Fruit fly (Drosophila melanogaster): ENCODE data around the gene qin.
A peak's percentile ranks its signal among the peaks of the same experiment; 100 is the strongest.

The qin gene

DNA sequence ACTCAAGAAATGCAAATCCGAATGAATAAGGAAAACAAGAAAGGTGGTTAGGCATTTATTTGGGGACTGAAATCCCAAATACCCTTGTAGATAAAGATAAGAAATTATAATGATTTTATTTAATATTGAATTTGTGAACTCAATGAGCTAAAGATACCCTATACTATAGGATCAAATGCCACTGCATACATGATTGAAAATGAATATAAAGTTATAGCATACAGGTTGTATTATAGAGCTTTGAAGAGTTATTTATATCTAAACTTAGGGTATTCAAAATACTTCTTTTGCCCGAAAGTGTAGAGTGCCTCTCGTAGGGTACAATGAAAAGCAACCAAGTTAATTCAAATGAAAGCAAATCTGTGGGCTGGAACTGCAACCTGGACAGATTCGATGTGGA, 25.2 kb downstream of the qin start:
- TF ChIP-seq Adf1 (GFP tag; IDR thresholded peaks at IDR 0.05) (no peak), CG31441 (GFP tag; IDR thresholded peaks at IDR 0.05) (no peak), gcm (GFP tag; optimal IDR thresholded peaks at IDR 0.05) (no peak), wdn (GFP tag; IDR thresholded peaks at IDR 0.05) (no peak), D (optimal IDR thresholded peaks at IDR 0.05) (no peak), D (GFP tag; optimal IDR thresholded peaks at IDR 0.05) (no peak), CG33557 (GFP tag; optimal IDR thresholded peaks at IDR 0.05) (no peak), gt (GFP tag; IDR thresholded peaks at IDR 0.05) (no peak), CG43689 (GFP tag; IDR thresholded peaks at IDR 0.05) (no peak), CG1792 (GFP tag; optimal IDR thresholded peaks at IDR 0.05) (no peak), ewg (GFP tag; optimal IDR thresholded peaks at IDR 0.05) (no peak), CG3065 (GFP tag; optimal IDR thresholded peaks at IDR 0.05) (no peak), Optix (GFP tag; IDR thresholded peaks at IDR 0.05) (no peak), Bgb (GFP tag; IDR thresholded peaks at IDR 0.05; ENCODE audit: partially characterized antibody) (no peak)

- TF ChIP-seq CG9797 (GFP tag; optimal IDR thresholded peaks at IDR 0.05) (no peak), CG31388 (GFP tag; optimal IDR thresholded peaks at IDR 0.05) (no peak), CG18599 (GFP tag; optimal IDR thresholded peaks at IDR 0.05) (no peak), sc (optimal IDR thresholded peaks at IDR 0.05) (no peak), sc (GFP tag; optimal IDR thresholded peaks at IDR 0.05) (no peak), Dip2 (GFP tag; IDR thresholded peaks at IDR 0.05) (no peak), esg (GFP tag; conservative IDR thresholded peaks at IDR 0.05) (no peak), repo (GFP tag; optimal IDR thresholded peaks at IDR 0.05) (no peak), CG4617 (GFP tag; optimal IDR thresholded peaks at IDR 0.05; ENCODE audit: borderline replicate concordance) (no peak), Hsf (GFP tag; optimal IDR thresholded peaks at IDR 0.05) (no peak), MTF-1 (GFP tag; optimal IDR thresholded peaks at IDR 0.05; ENCODE audit: borderline replicate concordance) (no peak), CG2678 (tag; optimal IDR thresholded peaks at IDR 0.05) (no peak), Tbp (GFP tag; optimal IDR thresholded peaks at IDR 0.05) (no peak), emc (GFP tag; optimal IDR thresholded peaks at IDR 0.05) (no peak), mld (GFP tag; IDR thresholded peaks at IDR 0.05; ENCODE audit: partially characterized antibody) (no peak), Sox102F (GFP tag; optimal IDR thresholded peaks at IDR 0.05) (no peak), BEAF-32 (GFP tag; optimal IDR thresholded peaks at IDR 0.05) (no peak), Med (GFP tag) (no peak), CG7963 (GFP tag; IDR thresholded peaks at IDR 0.05; ENCODE audit: partially characterized antibody) (no peak), B-H1 (GFP tag; IDR thresholded peaks at IDR 0.05) (no peak), yki (optimal IDR thresholded peaks at IDR 0.05) (no peak)
Observed at dm6 chr3R:18617411-18617810, 26.6 kb downstream of the qin start, which contains the start of gene CG7695. CG7695 (minus strand) TSS chr3R:18617511.

DNA sequence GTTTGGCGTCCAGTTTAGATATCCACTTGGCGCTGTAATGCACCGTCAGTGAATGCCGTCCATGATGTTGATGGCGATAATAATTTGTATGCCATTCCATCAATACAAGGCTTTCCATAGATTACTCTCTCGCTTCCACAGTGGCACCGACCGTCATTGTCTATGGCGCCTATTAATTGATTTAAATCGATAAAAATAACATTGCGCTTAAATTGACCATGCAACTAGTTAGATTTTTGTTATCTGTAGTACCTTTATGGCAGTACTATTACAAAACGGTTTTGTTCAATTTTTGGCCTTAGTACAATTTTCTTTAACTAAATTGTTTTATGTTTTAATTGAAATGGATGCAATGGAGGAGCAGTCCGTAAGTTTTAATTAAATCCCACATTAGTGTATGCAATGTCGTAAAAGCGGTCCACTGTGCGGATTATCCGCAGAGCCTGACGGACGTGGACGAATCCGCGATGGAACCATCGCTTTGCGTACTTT, 28.7 kb downstream of the qin start:
- no peak for TF ChIP-seq CG34422 (GFP tag; IDR thresholded peaks at IDR 0.05)
- peak; percentile 44 for TF ChIP-seq CG13775 (GFP tag; optimal IDR thresholded peaks at IDR 0.05)
- TF ChIP-seq bsh (GFP tag; optimal IDR thresholded peaks at IDR 0.05) = peak in 1 of 2 experiments; percentile 4

DNA sequence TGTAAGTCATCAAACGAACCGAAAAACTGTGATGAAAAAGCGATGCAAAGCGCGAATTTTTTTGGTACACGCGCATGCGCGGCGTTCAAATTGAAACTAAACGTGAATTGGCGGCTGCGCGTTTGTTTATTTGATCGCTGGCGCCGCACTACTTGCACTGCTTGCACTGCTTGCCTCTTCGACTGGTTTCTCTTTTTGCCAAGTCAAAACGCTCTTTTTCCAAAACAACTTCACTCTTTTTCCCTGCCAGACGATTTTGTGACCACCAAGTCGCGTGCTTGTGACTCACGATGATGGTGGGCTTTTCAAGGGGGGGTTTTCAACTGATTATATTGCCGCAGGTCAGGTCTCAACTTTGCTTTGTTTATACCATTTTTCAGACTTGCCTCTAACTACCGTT, 30.4 kb downstream of the qin start, which contains the start of gene CG14304:
CG14304 (minus strand) TSS at position 98 of the 400 bp plus-strand sequence.
- TF ChIP-seq zen2 (GFP tag; IDR thresholded peaks at IDR 0.05; ENCODE audit: partially characterized antibody) = 0 out of 3 replicates have a peak, but pooled peaks have one; percentile 17
- TF ChIP-seq dati (GFP tag; IDR thresholded peaks at IDR 0.05) = no peak
- TF ChIP-seq CG43689 (GFP tag; IDR thresholded peaks at IDR 0.05) = no peak
- no peak for TF ChIP-seq bigmax (GFP tag; optimal IDR thresholded peaks at IDR 0.05)
- peak; percentile 64 for TF ChIP-seq E2f2 (GFP tag; IDR thresholded peaks at IDR 0.05)
- TF ChIP-seq CG2199 (GFP tag; IDR thresholded peaks at IDR 0.05) = no peak; the same call in 2 of the 3 replicates
- no peak for TF ChIP-seq B-H2 (GFP tag; optimal IDR thresholded peaks at IDR 0.05)
- TF ChIP-seq nom (GFP tag; optimal IDR thresholded peaks at IDR 0.05) = no peak
- no peak for TF ChIP-seq slou (GFP tag; optimal IDR thresholded peaks at IDR 0.05)
- no peak for TF ChIP-seq CG8089 (GFP tag; optimal IDR thresholded peaks at IDR 0.05)
- TF ChIP-seq Trl (optimal IDR thresholded peaks at IDR 0.05) = peak; percentile 25 to 28
- no peak for TF ChIP-seq Trl (GFP tag; optimal IDR thresholded peaks at IDR 0.05)
- TF ChIP-seq Vsx1 (GFP tag; optimal IDR thresholded peaks at IDR 0.05) = no peak

Measured in whole organism, embryonic.